Worm (Caenorhabditis elegans): ENCODE measurements around the gene F37C4.8.

F37C4.8 gene

DNA sequence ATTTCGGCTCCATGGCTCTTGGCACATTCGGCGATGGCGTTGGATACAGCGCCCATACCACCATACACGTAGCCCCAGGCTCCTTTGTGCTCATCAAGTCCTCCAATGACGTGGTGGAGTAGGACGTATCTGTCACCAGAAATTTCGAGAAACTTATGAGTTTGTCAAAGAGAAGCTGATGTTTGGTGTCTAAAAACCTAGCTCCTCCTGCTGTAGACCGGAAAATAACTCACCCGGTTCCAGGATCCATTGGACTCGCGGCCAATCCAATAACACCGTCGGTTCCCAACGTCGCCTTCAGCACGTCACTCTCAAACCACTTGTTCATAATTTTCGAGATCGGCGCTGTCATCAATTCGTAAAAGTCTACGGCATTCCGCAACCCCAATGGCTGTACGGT is 4.1 kb downstream of the F37C4.8 start:
- no peak for TF ChIP-seq snpc-1.2 (GFP tag; IDR thresholded peaks at IDR 0.05)
- no peak for TF ChIP-seq nhr-102 (tag; optimal IDR thresholded peaks at IDR 0.05)
- no peak for TF ChIP-seq mes-2 (tag; optimal IDR thresholded peaks at IDR 0.05; ENCODE audit: poor library complexity, severe bottlenecking)
- no peak for TF ChIP-seq ztf-7 (tag; optimal IDR thresholded peaks at IDR 0.05)
- TF ChIP-seq ceh-32 (tag; optimal IDR thresholded peaks at IDR 0.05; ENCODE audit: poor library complexity), result no peak
- peak; percentile 91 for TF ChIP-seq aha-1 (tag)
- peak in 1 of 2 experiments; percentile 67 for TF ChIP-seq unc-62 (GFP tag; optimal IDR thresholded peaks at IDR 0.05 in 1 of 2)
- no peak for TF ChIP-seq unc-62 (tag; optimal IDR thresholded peaks at IDR 0.05)
- TF ChIP-seq jun-1 (tag; optimal IDR thresholded peaks at IDR 0.05), result no peak
- TF ChIP-seq zag-1 (tag; optimal IDR thresholded peaks at IDR 0.05), result no peak
- no peak for TF ChIP-seq daf-12 (tag; optimal IDR thresholded peaks at IDR 0.05)
- TF ChIP-seq nhr-237 (tag; optimal IDR thresholded peaks at IDR 0.05), result no peak
- TF ChIP-seq unc-39 (tag; optimal IDR thresholded peaks at IDR 0.05), result no peak
- no peak for TF ChIP-seq Y5F2A.4 (GFP tag; optimal IDR thresholded peaks at IDR 0.05)
- no peak for TF ChIP-seq mxl-3 (GFP tag; optimal IDR thresholded peaks at IDR 0.05)
- TF ChIP-seq mdt-29 (GFP tag; IDR thresholded peaks at IDR 0.05), result no peak
- TF ChIP-seq lim-7 (GFP tag; IDR thresholded peaks at IDR 0.05), result no peak
- no peak for TF ChIP-seq lir-3 (tag; optimal IDR thresholded peaks at IDR 0.05)
- TF ChIP-seq zip-2 (tag; optimal IDR thresholded peaks at IDR 0.05), result no peak

- TF ChIP-seq rbr-2 (tag; optimal IDR thresholded peaks at IDR 0.05), result peak; percentile 17
- TF ChIP-seq set-16 (GFP tag; IDR thresholded peaks at IDR 0.05), result peak; percentile 57
- TF ChIP-seq dmd-6 (GFP tag; IDR thresholded peaks at IDR 0.05), result peak; percentile 73
- TF ChIP-seq F44E2.7 (GFP tag; IDR thresholded peaks at IDR 0.05), result no peak
- peak in 1 of 2 experiments; percentile 44 for TF ChIP-seq mdl-1 (tag; optimal IDR thresholded peaks at IDR 0.05)
- peak; percentile 22 for TF ChIP-seq nhr-48 (tag; optimal IDR thresholded peaks at IDR 0.05)
- peak; percentile 68 for TF ChIP-seq mep-1 (tag; optimal IDR thresholded peaks at IDR 0.05)
- TF ChIP-seq pqm-1 (tag; optimal IDR thresholded peaks at IDR 0.05), result peak; percentile 24
- peak; percentile 70 for TF ChIP-seq php-3 (GFP tag; IDR thresholded peaks at IDR 0.05)
- TF ChIP-seq hif-1 (tag; optimal IDR thresholded peaks at IDR 0.05), result peak in 1 of 2 experiments; percentile 41
- TF ChIP-seq Y5F2A.4 (GFP tag; optimal IDR thresholded peaks at IDR 0.05), result no peak
- peak; percentile 86 for TF ChIP-seq nhr-6 (tag; optimal IDR thresholded peaks at IDR 0.05)
- peak; percentile 42 for TF ChIP-seq lin-13 (GFP tag; optimal IDR thresholded peaks at IDR 0.05)
- TF ChIP-seq fkh-10 (GFP tag; optimal IDR thresholded peaks at IDR 0.05), result no peak
- TF ChIP-seq attf-4 (tag; optimal IDR thresholded peaks at IDR 0.05), result no peak
- no peak for TF ChIP-seq T26A8.4 (GFP tag; IDR thresholded peaks at IDR 0.05)
- TF ChIP-seq pha-4 (GFP tag; IDR thresholded peaks at IDR 0.05), result no peak
- peak; percentile 38 for TF ChIP-seq pha-4 (tag; optimal IDR thresholded peaks at IDR 0.05)
- peak; percentile 73 for TF ChIP-seq hlh-30 (tag; optimal IDR thresholded peaks at IDR 0.05; ENCODE audit: insufficient read depth)
- peak; percentile 7 for TF ChIP-seq nhr-28 (tag; optimal IDR thresholded peaks at IDR 0.05)
- TF ChIP-seq ceh-20 (GFP tag; IDR thresholded peaks at IDR 0.05), result 0 out of 2 replicates have a peak, but pooled peaks have one; percentile 45
- TF ChIP-seq ZK546.5 (tag; optimal IDR thresholded peaks at IDR 0.05), result no peak
- TF ChIP-seq daf-16 (GFP tag; optimal IDR thresholded peaks at IDR 0.05), result peak in 1 of 2 experiments; percentile 7
- TF ChIP-seq daf-16 (tag; optimal IDR thresholded peaks at IDR 0.05), result peak; percentile 78
- peak; percentile 57 for TF ChIP-seq mes-2 (tag; optimal IDR thresholded peaks at IDR 0.05; ENCODE audit: poor library complexity, severe bottlenecking)
- TF ChIP-seq gei-8 (GFP tag; optimal IDR thresholded peaks at IDR 0.05), result no peak
- peak; percentile 73 for TF ChIP-seq hlh-11 (tag; optimal IDR thresholded peaks at IDR 0.05)
- TF ChIP-seq nhr-10 (tag; optimal IDR thresholded peaks at IDR 0.05), result no peak
- TF ChIP-seq dve-1 (tag; optimal IDR thresholded peaks at IDR 0.05; ENCODE audit: insufficient read depth), result peak; percentile 70
These were observed 5.8 kb downstream of the F37C4.8 start for ce11 chrIV:3875260-3875659.

Data from whole organism, L4 larva.